Worm (Caenorhabditis elegans) whole organism, L3 larva: ENCODE results near the gene F44F4.9.

Source experiments
- R02D3.7 ChIP-seq: fragments of 150-350 bp; optimal IDR thresholded peaks from 2 replicates; lab custom pipeline; 2014; ENCODE audit warnings: missing biosample characterization, missing genetic modification characterization
- ZK546.5 ChIP-seq: sonication (generic microtip); optimal IDR thresholded peaks from 2 replicates; lab custom pipeline; 2017; ENCODE audit warnings: missing biosample characterization, missing genetic modification characterization
- ama-1 ChIP-seq: fragments of 150-350 bp; optimal IDR thresholded peaks from 2 replicates; lab custom pipeline; 2018
- ceh-16 ChIP-seq: sonication (generic microtip); optimal IDR thresholded peaks from 2 replicates; lab custom pipeline; 2017; ENCODE audit warnings: missing biosample characterization, missing genetic modification characterization
- ceh-82 ChIP-seq: fragments of 150-350 bp; optimal IDR thresholded peaks from 2 replicates; lab custom pipeline; 2014; ENCODE audit warnings: missing biosample characterization, missing genetic modification characterization
- daf-12 ChIP-seq: fragments of 150-350 bp; optimal IDR thresholded peaks from 2 replicates; lab custom pipeline; 2014; ENCODE audit warnings: missing biosample characterization, missing genetic modification reagents, missing genetic modification characterization
- egl-27 ChIP-seq: sonication (generic microtip); optimal IDR thresholded peaks from 4 replicates; lab custom pipeline; 2017; ENCODE audit warnings: missing biosample characterization, missing genetic modification reagents, missing genetic modification characterization
- egl-5 ChIP-seq: fragments of 150-350 bp; optimal IDR thresholded peaks from 2 replicates; lab custom pipeline; 2017; ENCODE audit warnings: missing biosample characterization, missing genetic modification reagents, missing genetic modification characterization, inconsistent platforms
- elt-1 ChIP-seq: fragments of 150-350 bp; optimal IDR thresholded peaks from 2 replicates; lab custom pipeline; 2014; ENCODE audit warnings: missing biosample characterization, missing genetic modification characterization
- elt-2 ChIP-seq: sonication (generic microtip); optimal IDR thresholded peaks from 2 replicates; lab custom pipeline; 2016; ENCODE audit warnings: missing genetic modification reagents, mild to moderate bottlenecking, missing genetic modification characterization, missing compliant biosample characterization
- elt-3 ChIP-seq, 3 experiments: fragments of 150-350 bp in 1 of 3; sonication (generic microtip) in 2 of 3; optimal IDR thresholded peaks; 2 replicates in 2 of 3; 4 replicates in 1 of 3; lab custom pipeline; 2014 to 2017; ENCODE audit warnings: missing biosample characterization in 3 of 3, missing genetic modification characterization in 3 of 3
- eor-1 ChIP-seq, 2 experiments: fragments of 150-350 bp; optimal IDR thresholded peaks; 2 replicates each; lab custom pipeline; 2014 to 2018; ENCODE audit warnings: missing biosample characterization in 2 of 2, missing genetic modification characterization in 2 of 2
- fos-1 ChIP-seq: fragments of 150-350 bp; optimal IDR thresholded peaks from 2 replicates; lab custom pipeline; 2014; ENCODE audit warnings: missing biosample characterization, missing genetic modification characterization
- hmg-11 ChIP-seq: sonication (generic microtip); optimal IDR thresholded peaks from 2 replicates; lab custom pipeline; 2016; ENCODE audit warnings: missing genetic modification characterization, missing compliant biosample characterization
- lin-15B ChIP-seq: fragments of 150-350 bp; optimal IDR thresholded peaks from 2 replicates; lab custom pipeline; 2014; ENCODE audit warnings: missing biosample characterization, missing genetic modification characterization
- lsy-12 ChIP-seq: sonication (generic microtip); optimal IDR thresholded peaks from 2 replicates; lab custom pipeline; 2016; ENCODE audit warnings: mild to moderate bottlenecking, missing genetic modification characterization, missing compliant biosample characterization
- mdl-1 ChIP-seq: fragments of 150-350 bp; optimal IDR thresholded peaks from 2 replicates; lab custom pipeline; 2014; ENCODE audit warnings: missing biosample characterization, missing genetic modification characterization
- mml-1 ChIP-seq: fragments of 150-350 bp; sonication (generic microtip); optimal IDR thresholded peaks from 3 replicates; lab custom pipeline; 2014; ENCODE audit warnings: missing biosample characterization, missing genetic modification characterization
- nfya-1 ChIP-seq: sonication (generic microtip); optimal IDR thresholded peaks from 2 replicates; lab custom pipeline; 2017; ENCODE audit warnings: missing genetic modification characterization, mild to moderate bottlenecking, missing compliant biosample characterization, antibody characterized with exemption, moderate library complexity; ENCODE audit not compliant: insufficient read depth
- nhr-11 ChIP-seq: fragments of 150-350 bp; optimal IDR thresholded peaks from 2 replicates; lab custom pipeline; 2014; ENCODE audit warnings: missing biosample characterization, missing genetic modification characterization
- nhr-12 ChIP-seq: fragments of 150-350 bp; optimal IDR thresholded peaks from 2 replicates; lab custom pipeline; 2014; ENCODE audit warnings: missing biosample characterization, missing genetic modification characterization
- nhr-23 ChIP-seq: fragments of 150-350 bp; optimal IDR thresholded peaks from 2 replicates; lab custom pipeline; 2014; ENCODE audit warnings: missing biosample characterization, missing genetic modification reagents, missing genetic modification characterization
- nhr-237 ChIP-seq: fragments of 150-350 bp; optimal IDR thresholded peaks from 2 replicates; lab custom pipeline; 2014; ENCODE audit warnings: missing biosample characterization, missing genetic modification characterization
- nhr-25 ChIP-seq: sonication (generic microtip); optimal IDR thresholded peaks from 2 replicates; lab custom pipeline; 2017; ENCODE audit warnings: missing biosample characterization, missing genetic modification characterization
- nhr-28 ChIP-seq: fragments of 150-350 bp; optimal IDR thresholded peaks from 2 replicates; lab custom pipeline; 2014; ENCODE audit warnings: missing biosample characterization, missing genetic modification characterization
- nhr-43 ChIP-seq: sonication (generic microtip); optimal IDR thresholded peaks from 2 replicates; lab custom pipeline; 2016; ENCODE audit warnings: mild to moderate bottlenecking, missing genetic modification characterization, missing compliant biosample characterization; ENCODE audit not compliant: poor library complexity, severe bottlenecking
- nhr-67 ChIP-seq: fragments of 150-350 bp; optimal IDR thresholded peaks from 2 replicates; lab custom pipeline; 2014; ENCODE audit warnings: missing biosample characterization, missing genetic modification characterization
- nhr-76 ChIP-seq: fragments of 150-350 bp; sonication (generic microtip); optimal IDR thresholded peaks from 5 replicates; lab custom pipeline; 2014; ENCODE audit warnings: missing biosample characterization, missing genetic modification characterization
- nhr-77 ChIP-seq: fragments of 150-350 bp; optimal IDR thresholded peaks from 2 replicates; lab custom pipeline; 2014; ENCODE audit warnings: missing biosample characterization, missing genetic modification characterization
- pha-4 ChIP-seq: fragments of 150-350 bp; optimal IDR thresholded peaks from 2 replicates; lab custom pipeline; 2014; ENCODE audit warnings: missing biosample characterization, missing genetic modification reagents, missing genetic modification characterization
- pqm-1 ChIP-seq: fragments of 150-350 bp; optimal IDR thresholded peaks from 2 replicates; lab custom pipeline; 2017; ENCODE audit warnings: missing biosample characterization, missing genetic modification characterization, inconsistent platforms
- sea-2 ChIP-seq: fragments of 150-350 bp; sonication (generic microtip); optimal IDR thresholded peaks from 4 replicates; lab custom pipeline; 2014; ENCODE audit warnings: missing biosample characterization, missing genetic modification reagents, missing genetic modification characterization
- skn-1 ChIP-seq: fragments of 150-350 bp; optimal IDR thresholded peaks from 2 replicates; lab custom pipeline; 2014; ENCODE audit warnings: missing biosample characterization, missing genetic modification characterization
- snpc-4 ChIP-seq: fragments of 150-350 bp; optimal IDR thresholded peaks from 2 replicates; lab custom pipeline; 2014; ENCODE audit warnings: missing biosample characterization, missing genetic modification characterization
- tbx-2 ChIP-seq: sonication (generic microtip); optimal IDR thresholded peaks from 2 replicates; lab custom pipeline; 2016; ENCODE audit warnings: mild to moderate bottlenecking, missing genetic modification characterization, missing compliant biosample characterization
- unc-39 ChIP-seq: sonication (generic microtip); optimal IDR thresholded peaks from 4 replicates; lab custom pipeline; 2017; ENCODE audit warnings: missing biosample characterization, missing genetic modification characterization
- unc-62 ChIP-seq: fragments of 150-350 bp; sonication (generic microtip); optimal IDR thresholded peaks from 4 replicates; lab custom pipeline; 2014; ENCODE audit warnings: missing biosample characterization, missing genetic modification reagents, missing genetic modification characterization
- ztf-11 ChIP-seq: fragments of 150-350 bp; optimal IDR thresholded peaks from 2 replicates; lab custom pipeline; 2014; ENCODE audit warnings: missing biosample characterization, missing genetic modification characterization
- ztf-4 ChIP-seq: fragments of 150-350 bp; optimal IDR thresholded peaks from 2 replicates; lab custom pipeline; 2014; ENCODE audit warnings: missing biosample characterization, missing genetic modification characterization

Gene F44F4.9

ce11 chrII:10956793-10957192 is 41.2 kb upstream of the F44F4.9 start, which contains the start of gene R03D7.8:
Gene R03D7.8 (minus strand): TSS chrII:10956893.
- TF ChIP-seq nhr-43 (tag; lab: Kevin White, UChicago), result no peak
- no peak for TF ChIP-seq fos-1 (tag; lab: Kevin White, UChicago)
- TF ChIP-seq egl-27 (tag; lab: Kevin White, UChicago), result no peak
- no peak for TF ChIP-seq ztf-4
- TF ChIP-seq unc-39 (tag; lab: Kevin White, UChicago), result no peak
- no peak for TF ChIP-seq ceh-82 (tag; lab: Kevin White, UChicago)
- no peak for TF ChIP-seq tbx-2
- TF ChIP-seq nhr-25 (tag; lab: Kevin White, UChicago), result no peak
- no peak for TF ChIP-seq unc-62
- no peak for TF ChIP-seq ztf-11 (tag; lab: Kevin White, UChicago)
- TF ChIP-seq nhr-67, result no peak
- no peak for TF ChIP-seq lsy-12 (tag; lab: Kevin White, UChicago)
- TF ChIP-seq nhr-28, result no peak
- TF ChIP-seq nfya-1, result no peak
- TF ChIP-seq, all 47 proteins: peak for 0

DNA sequence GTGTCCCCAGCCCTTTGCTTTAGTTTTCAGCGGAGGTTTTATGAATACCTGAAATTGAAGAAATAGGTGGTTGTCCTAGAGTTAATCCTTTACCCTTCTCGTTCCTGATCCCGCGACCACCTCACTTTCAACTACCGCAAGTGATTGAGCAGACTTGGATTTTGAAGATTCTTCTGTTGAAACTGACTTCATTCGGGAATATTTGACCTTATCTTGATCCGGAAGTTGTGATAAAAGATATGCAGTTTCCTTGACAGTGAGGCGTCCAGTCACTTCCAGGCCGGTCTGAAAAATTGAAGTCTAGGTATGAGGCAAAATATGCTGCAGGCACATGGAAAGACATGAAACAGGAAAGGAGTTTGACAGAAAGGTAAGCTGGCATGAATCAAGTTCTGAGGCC is 39.5 kb upstream of the F44F4.9 start:
- no peak for TF ChIP-seq lsy-12 (tag; lab: Kevin White, UChicago)
- TF ChIP-seq unc-62, result no peak
- no peak for TF ChIP-seq ZK546.5
- no peak for TF ChIP-seq mdl-1 (tag; lab: Kevin White, UChicago)
- no peak for TF ChIP-seq nhr-76 (tag; lab: Kevin White, UChicago)
- no peak for TF ChIP-seq tbx-2
- TF ChIP-seq ama-1 (lab: Kevin White, UChicago), result no peak
- no peak for TF ChIP-seq sea-2
- TF ChIP-seq elt-3 (tag; optimal IDR thresholded peaks at IDR 0.05; lab: Kevin White, UChicago), result no peak
- no peak for TF ChIP-seq nhr-11 (tag; lab: Kevin White, UChicago)
- TF ChIP-seq nfya-1, result no peak
- TF ChIP-seq nhr-67, result no peak
- no peak for TF ChIP-seq R02D3.7 (tag; lab: Kevin White, UChicago)
- no peak for TF ChIP-seq daf-12 (tag; lab: Kevin White, UChicago)
- no peak for TF ChIP-seq skn-1 (tag; lab: Kevin White, UChicago)
- no peak for TF ChIP-seq nhr-43 (tag; lab: Kevin White, UChicago)
- no peak for TF ChIP-seq nhr-12
- TF ChIP-seq fos-1 (tag; lab: Kevin White, UChicago), result no peak
- no peak for TF ChIP-seq nhr-25 (tag; lab: Kevin White, UChicago)

- TF ChIP-seq eor-1 (tag; optimal IDR thresholded peaks at IDR 0.05; lab: Kevin White, UChicago) (no peak), ceh-16 (no peak), elt-1 (no peak), nhr-77 (tag; lab: Kevin White, UChicago) (no peak), nhr-76 (tag; lab: Kevin White, UChicago) (no peak), ama-1 (lab: Kevin White, UChicago) (no peak), tbx-2 (no peak), nhr-67 (no peak), pqm-1 (no peak), mml-1 (tag; lab: Kevin White, UChicago) (no peak), snpc-4 (tag; lab: Kevin White, UChicago) (no peak), mdl-1 (tag; lab: Kevin White, UChicago) (no peak), nhr-237 (no peak), lsy-12 (tag; lab: Kevin White, UChicago) (no peak), nhr-28 (no peak), pha-4 (tag; lab: Kevin White, UChicago) (no peak)
Measured at ce11 chrII:10953065-10953464, 37.4 kb upstream of the F44F4.9 start, which contains the start of gene nos-1. Gene nos-1 (minus strand): TSS chrII:10953165.

- TF ChIP-seq pha-4 (tag; lab: Kevin White, UChicago), result peak; percentile 89
- TF ChIP-seq nfya-1, result peak; percentile 39
- TF ChIP-seq pqm-1, result peak; percentile 17
- TF ChIP-seq nhr-237, result no peak
- TF ChIP-seq nhr-28, result no peak
- peak; percentile 67 for TF ChIP-seq nhr-11 (tag; lab: Kevin White, UChicago)
- TF ChIP-seq ama-1 (lab: Kevin White, UChicago), result peak; percentile 21
- no peak for TF ChIP-seq nhr-76 (tag; lab: Kevin White, UChicago)
- TF ChIP-seq egl-5 (tag; lab: Kevin White, UChicago), result no peak
- no peak for TF ChIP-seq sea-2
- TF ChIP-seq skn-1 (tag; lab: Kevin White, UChicago), result peak; percentile 61
- peak; percentile 9 for TF ChIP-seq hmg-11 (tag; lab: Kevin White, UChicago)
- no peak for TF ChIP-seq egl-27 (tag; lab: Kevin White, UChicago)
- peak; percentile 33 for TF ChIP-seq elt-2 (tag; lab: Kevin White, UChicago)
- no peak for TF ChIP-seq snpc-4 (tag; lab: Kevin White, UChicago)
- TF ChIP-seq fos-1 (tag; lab: Kevin White, UChicago), result no peak
- TF ChIP-seq nhr-77 (tag; lab: Kevin White, UChicago), result no peak
- peak; percentile 30 for TF ChIP-seq nhr-23 (tag; lab: Kevin White, UChicago)
- peak; percentile 15 for TF ChIP-seq lin-15B
- TF ChIP-seq mml-1 (tag; lab: Kevin White, UChicago), result no peak
Measured at ce11 chrII:10950107-10950679, 34.6 kb upstream of the F44F4.9 start, which contains the start of gene gst-5. Gene gst-5 (plus strand): TSS chrII:10950352.
